Fruit fly (Drosophila melanogaster): ENCODE data around the gene CG46270.

- TF ChIP-seq CTCF (optimal IDR thresholded peaks at IDR 0.05): no peak
- no peak for TF ChIP-seq CG8478 (optimal IDR thresholded peaks at IDR 0.05)
Observed at dm6 chr3R:10407658-10408057, 20.6 kb downstream of the CG46270 start.

Measured in S2 (cell line).